Fruit fly (Drosophila melanogaster): ENCODE measurements around the gene MTA1-like.

DNA sequence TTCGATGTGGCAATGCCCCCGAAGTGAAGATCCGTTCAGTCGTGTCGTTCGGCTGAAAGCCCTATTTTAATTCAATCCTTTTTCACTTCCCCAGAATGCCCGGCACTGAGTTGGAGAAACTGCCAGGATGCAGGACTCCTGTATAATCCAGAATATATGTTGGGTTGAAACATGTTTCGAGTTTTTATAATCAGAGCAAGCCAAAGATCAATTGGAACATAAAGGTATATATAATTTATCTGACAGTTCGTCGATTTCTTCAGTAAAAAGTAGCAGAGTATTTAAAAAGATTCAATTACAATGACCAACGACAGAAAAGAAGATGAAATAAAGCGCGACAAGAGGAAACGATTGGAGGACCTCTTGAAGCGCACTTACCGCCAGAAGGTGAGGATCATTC is 21.0 kb downstream of the MTA1-like start, which contains the start of gene CG31551:
- TF ChIP-seq Jra (GFP tag; optimal IDR thresholded peaks at IDR 0.05) (no peak), GATAd (GFP tag; optimal IDR thresholded peaks at IDR 0.05) (no peak), Abd-B (GFP tag; optimal IDR thresholded peaks at IDR 0.05) (no peak), Hnf4 (GFP tag; optimal IDR thresholded peaks at IDR 0.05) (no peak), OdsH (GFP tag; optimal IDR thresholded peaks at IDR 0.05) (no peak), jim (GFP tag; optimal IDR thresholded peaks at IDR 0.05) (no peak), HLH106 (tag; optimal IDR thresholded peaks at IDR 0.05) (no peak), dsf (GFP tag; optimal IDR thresholded peaks at IDR 0.05; ENCODE audit: borderline replicate concordance) (no peak), Hr78 (GFP tag; optimal IDR thresholded peaks at IDR 0.05) (no peak), psq (GFP tag; optimal IDR thresholded peaks at IDR 0.05) (no peak), Myc (optimal IDR thresholded peaks at IDR 0.05) (no peak), usp (GFP tag; optimal IDR thresholded peaks at IDR 0.05) (no peak), br (GFP tag; optimal IDR thresholded peaks at IDR 0.05) (no peak)
